Worm (Caenorhabditis elegans): ENCODE data around the gene fbxc-43.

- TF ChIP-seq R02D3.7 (tag; optimal IDR thresholded peaks at IDR 0.05) = no peak
- no peak for TF ChIP-seq blmp-1 (tag; optimal IDR thresholded peaks at IDR 0.05; ENCODE audit: insufficient read depth)
- no peak for TF ChIP-seq dmd-4 (tag; optimal IDR thresholded peaks at IDR 0.05)
- TF ChIP-seq ama-1 (optimal IDR thresholded peaks at IDR 0.05) = no peak
- TF ChIP-seq ceh-82 (tag; optimal IDR thresholded peaks at IDR 0.05) = no peak
- no peak for TF ChIP-seq unc-62 (GFP tag; optimal IDR thresholded peaks at IDR 0.05)
- no peak for TF ChIP-seq ztf-11 (tag; optimal IDR thresholded peaks at IDR 0.05)
- no peak for TF ChIP-seq nhr-12 (tag; optimal IDR thresholded peaks at IDR 0.05)
- no peak for TF ChIP-seq ZK546.5 (tag; optimal IDR thresholded peaks at IDR 0.05)
- TF ChIP-seq nhr-77 (tag; optimal IDR thresholded peaks at IDR 0.05) = no peak
- TF ChIP-seq nhr-11 (tag; optimal IDR thresholded peaks at IDR 0.05) = no peak
- no peak for TF ChIP-seq nhr-6 (tag; optimal IDR thresholded peaks at IDR 0.05)
Measured at ce11 chrII:4281743-4282142, 45.9 kb upstream of the fbxc-43 start, which contains the start of gene C01F1.5.

Measured in whole organism, L2 larva.